Worm (Caenorhabditis elegans) whole organism, mixed stage, embryonic: ENCODE results near the gene T10C6.6.
A peak's percentile ranks its signal among the peaks of the same experiment; 100 is the strongest.

ENCODE experiments used
- bed-3 ChIP-seq: fragments of 200-800 bp; sonication (Bioruptor generic); optimal IDR thresholded peaks from 3 replicates; lab custom pipeline; 2018; ENCODE audit warnings: mild to moderate bottlenecking, missing genetic modification characterization, moderate library complexity, missing compliant biosample characterization
- blmp-1 ChIP-seq: fragments of 150-350 bp; optimal IDR thresholded peaks from 2 replicates; lab custom pipeline; 2014; ENCODE audit warnings: missing biosample characterization, missing genetic modification characterization
- ceh-39 ChIP-seq: fragments of 150-350 bp; optimal IDR thresholded peaks from 2 replicates; lab custom pipeline; 2014; ENCODE audit warnings: missing biosample characterization, missing genetic modification characterization
- ceh-43 ChIP-seq: fragments of 200-800 bp; sonication (Bioruptor generic); optimal IDR thresholded peaks from 2 replicates; lab custom pipeline; 2018; ENCODE audit warnings: mild to moderate bottlenecking, missing genetic modification characterization, moderate library complexity, missing compliant biosample characterization
- ceh-83 ChIP-seq: fragments of 200-800 bp; sonication (Bioruptor generic); optimal IDR thresholded peaks from 2 replicates; lab custom pipeline; 2018; ENCODE audit warnings: mild to moderate bottlenecking, missing genetic modification characterization, missing compliant biosample characterization
- ces-1 ChIP-seq: fragments of 150-350 bp; optimal IDR thresholded peaks from 2 replicates; lab custom pipeline; 2014; ENCODE audit warnings: missing biosample characterization, missing genetic modification reagents, missing genetic modification characterization
- cnd-1 ChIP-seq: fragments of 200-800 bp; sonication (Bioruptor generic); optimal IDR thresholded peaks from 2 replicates; lab custom pipeline; 2018; ENCODE audit warnings: mild to moderate bottlenecking, missing genetic modification characterization, missing compliant biosample characterization
- drap-1 ChIP-seq: fragments of 200-800 bp; sonication (Bioruptor generic); optimal IDR thresholded peaks from 3 replicates; lab custom pipeline; 2018; ENCODE audit warnings: mild to moderate bottlenecking, missing genetic modification characterization, missing compliant biosample characterization
- elt-3 ChIP-seq: fragments of 150-350 bp; optimal IDR thresholded peaks from 2 replicates; lab custom pipeline; 2014; ENCODE audit warnings: missing biosample characterization, missing genetic modification characterization
- flh-1 ChIP-seq: fragments of 200-800 bp; sonication (Bioruptor generic); optimal IDR thresholded peaks from 2 replicates; lab custom pipeline; 2018; ENCODE audit warnings: mild to moderate bottlenecking, missing genetic modification characterization, moderate library complexity, missing compliant biosample characterization
- ham-2 ChIP-seq: fragments of 200-800 bp; sonication (Bioruptor generic); optimal IDR thresholded peaks from 2 replicates; lab custom pipeline; 2018; ENCODE audit warnings: mild to moderate bottlenecking, missing genetic modification characterization, missing compliant biosample characterization
- hlh-1 ChIP-seq: fragments of 150-350 bp; optimal IDR thresholded peaks from 2 replicates; lab custom pipeline; 2014; ENCODE audit warnings: missing biosample characterization, missing genetic modification reagents, missing genetic modification characterization
- lin-13 ChIP-seq: fragments of 150-350 bp; optimal IDR thresholded peaks from 2 replicates; lab custom pipeline; 2014; ENCODE audit warnings: missing biosample characterization, missing genetic modification characterization
- lin-32 ChIP-seq: fragments of 200-800 bp; sonication (Bioruptor generic); optimal IDR thresholded peaks from 2 replicates; lab custom pipeline; 2018; ENCODE audit warnings: mild to moderate bottlenecking, missing genetic modification characterization, missing compliant biosample characterization
- lsy-2 ChIP-seq: fragments of 150-350 bp; optimal IDR thresholded peaks from 2 replicates; lab custom pipeline; 2014; ENCODE audit warnings: missing biosample characterization, missing genetic modification characterization
- mab-5 ChIP-seq: fragments of 150-350 bp; optimal IDR thresholded peaks from 2 replicates; lab custom pipeline; 2014; ENCODE audit warnings: missing biosample characterization, missing genetic modification characterization
- mep-1 ChIP-seq: fragments of 150-350 bp; optimal IDR thresholded peaks from 2 replicates; lab custom pipeline; 2017; ENCODE audit warnings: missing biosample characterization, missing genetic modification reagents, missing genetic modification characterization, inconsistent platforms
- mls-2 ChIP-seq: sonication (generic microtip); optimal IDR thresholded peaks from 2 replicates; lab custom pipeline; 2016; ENCODE audit warnings: mild to moderate bottlenecking, missing genetic modification characterization, moderate library complexity, missing compliant biosample characterization
- nhr-12 ChIP-seq: fragments of 150-350 bp; optimal IDR thresholded peaks from 2 replicates; lab custom pipeline; 2014; ENCODE audit warnings: missing biosample characterization, missing genetic modification characterization
- nhr-2 ChIP-seq: fragments of 150-350 bp; optimal IDR thresholded peaks from 2 replicates; lab custom pipeline; 2014; ENCODE audit warnings: missing biosample characterization, missing genetic modification characterization
- nhr-237 ChIP-seq: fragments of 150-350 bp; optimal IDR thresholded peaks from 2 replicates; lab custom pipeline; 2014; ENCODE audit warnings: missing biosample characterization, missing genetic modification characterization
- nhr-28 ChIP-seq: fragments of 150-350 bp; optimal IDR thresholded peaks from 2 replicates; lab custom pipeline; 2014; ENCODE audit warnings: missing biosample characterization, missing genetic modification characterization
- nhr-76 ChIP-seq: sonication (generic microtip); optimal IDR thresholded peaks from 2 replicates; lab custom pipeline; 2017; ENCODE audit warnings: missing biosample characterization, missing genetic modification characterization
- pha-4 ChIP-seq: fragments of 150-350 bp; optimal IDR thresholded peaks from 2 replicates; lab custom pipeline; 2018; ENCODE audit warnings: missing biosample characterization, missing genetic modification reagents, missing genetic modification characterization
- sem-2 ChIP-seq: fragments of 200-800 bp; sonication (Bioruptor generic); optimal IDR thresholded peaks from 2 replicates; lab custom pipeline; 2018; ENCODE audit warnings: mild to moderate bottlenecking, missing genetic modification characterization, missing compliant biosample characterization
- snpc-4 ChIP-seq: fragments of 150-350 bp; optimal IDR thresholded peaks from 2 replicates; lab custom pipeline; 2014; ENCODE audit warnings: missing biosample characterization, missing genetic modification characterization
- tbx-8 ChIP-seq: fragments of 200-800 bp; sonication (Bioruptor generic); optimal IDR thresholded peaks from 2 replicates; lab custom pipeline; 2018; ENCODE audit warnings: mild to moderate bottlenecking, missing genetic modification characterization, moderate library complexity, missing compliant biosample characterization
- unc-120 ChIP-seq: sonication (generic microtip); optimal IDR thresholded peaks from 2 replicates; lab custom pipeline; 2017; ENCODE audit warnings: missing genetic modification characterization, missing compliant biosample characterization; ENCODE audit not compliant: poor library complexity, severe bottlenecking
- unc-39 ChIP-seq: fragments of 150-350 bp; optimal IDR thresholded peaks from 2 replicates; lab custom pipeline; 2014; ENCODE audit warnings: missing biosample characterization, missing genetic modification characterization
- unc-62 ChIP-seq: fragments of 150-350 bp; optimal IDR thresholded peaks from 2 replicates; lab custom pipeline; 2014; ENCODE audit warnings: missing biosample characterization, missing genetic modification reagents, missing genetic modification characterization
- zip-8 ChIP-seq: fragments of 150-350 bp; optimal IDR thresholded peaks from 2 replicates; lab custom pipeline; 2014; ENCODE audit warnings: missing biosample characterization, missing genetic modification characterization
- ztf-11 ChIP-seq: fragments of 150-350 bp; optimal IDR thresholded peaks from 2 replicates; lab custom pipeline; 2014; ENCODE audit warnings: missing biosample characterization, missing genetic modification characterization

Gene T10C6.6

DNA sequence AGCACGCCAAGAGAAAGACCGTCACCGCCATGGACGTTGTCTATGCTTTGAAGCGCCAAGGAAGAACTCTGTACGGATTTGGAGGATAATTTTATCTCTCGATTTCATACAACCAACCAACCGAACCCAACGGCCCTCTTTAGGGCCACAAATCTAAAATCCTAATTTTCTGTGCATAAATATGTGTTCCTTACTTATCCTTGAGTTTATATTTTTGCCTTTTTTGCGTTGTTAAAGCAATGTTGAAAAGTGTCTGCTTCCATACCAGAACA is 18.6 kb downstream of the T10C6.6 start:
- TF ChIP-seq tbx-8 (no peak), snpc-4 (tag; lab: Kevin White, UChicago) (no peak), blmp-1 (no peak), nhr-2 (no peak), drap-1 (GFP tag; lab: Kevin White, UChicago) (no peak), ceh-83 (GFP tag; lab: Kevin White, UChicago) (no peak), nhr-237 (no peak), ces-1 (GFP tag; lab: Kevin White, UChicago) (no peak), nhr-76 (tag; lab: Kevin White, UChicago) (no peak), mep-1 (tag; lab: Kevin White, UChicago) (no peak), zip-8 (tag; lab: Kevin White, UChicago) (peak; percentile 24), sem-2 (GFP tag; lab: Kevin White, UChicago) (peak; percentile 9)

DNA sequence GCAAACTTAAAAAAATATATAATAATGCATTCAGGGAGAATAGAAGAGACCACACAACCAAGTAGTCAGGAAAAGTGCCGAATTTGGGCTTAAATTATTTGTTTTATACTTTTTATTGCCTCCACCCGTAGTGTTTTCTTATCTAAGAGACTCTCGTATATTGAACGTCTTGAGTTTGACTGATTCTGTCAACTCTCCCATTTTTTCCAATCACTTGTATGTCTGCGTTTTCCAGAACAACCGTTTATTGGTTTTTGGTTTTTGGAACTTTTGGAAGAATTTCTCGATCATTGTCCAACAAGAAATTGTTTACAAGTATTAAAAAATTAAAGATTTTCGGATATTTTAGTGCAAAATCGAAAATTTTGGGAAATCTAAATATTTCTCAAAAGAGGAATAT is 19.6 kb downstream of the T10C6.6 start:
- no peak for TF ChIP-seq nhr-2
- no peak for TF ChIP-seq unc-62 (GFP tag; lab: Kevin White, UChicago)
- TF ChIP-seq elt-3 (tag; lab: Kevin White, UChicago), result no peak
- no peak for TF ChIP-seq nhr-12 (tag; lab: Kevin White, UChicago)
- TF ChIP-seq snpc-4 (tag; lab: Kevin White, UChicago), result no peak

DNA sequence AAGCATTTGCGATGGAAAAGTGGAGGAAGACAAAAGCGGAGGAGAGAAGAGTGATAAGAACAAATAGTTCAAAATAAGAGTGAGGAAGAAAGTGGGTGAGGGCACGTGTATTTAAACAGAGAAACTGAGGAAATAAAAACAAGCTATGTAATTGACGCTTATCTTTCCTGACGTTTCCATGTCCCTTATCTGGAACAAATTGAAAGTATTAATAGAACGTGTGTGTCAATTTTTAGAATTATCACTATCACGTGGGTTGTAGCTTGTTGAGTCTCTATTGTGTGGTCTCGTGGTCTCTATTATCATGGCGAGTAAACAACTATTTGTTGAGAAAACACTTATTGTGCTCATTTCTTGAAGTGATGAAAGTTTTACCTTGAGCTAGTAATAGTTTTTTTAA is 21.7 kb downstream of the T10C6.6 start, which contains the start of gene T10C6.15:
T10C6.15 (minus strand) TSS at position 104 of the 400 bp plus-strand sequence.
- TF ChIP-seq nhr-76 (tag; lab: Kevin White, UChicago) (no peak), nhr-237 (no peak), ztf-11 (tag; lab: Kevin White, UChicago) (no peak), flh-1 (GFP tag; lab: Kevin White, UChicago) (no peak), lin-13 (no peak), sem-2 (GFP tag; lab: Kevin White, UChicago) (no peak), nhr-28 (tag; lab: Kevin White, UChicago) (no peak), cnd-1 (tag; lab: Kevin White, UChicago) (no peak), drap-1 (GFP tag; lab: Kevin White, UChicago) (no peak), pha-4 (no peak), elt-3 (tag; lab: Kevin White, UChicago) (no peak), unc-62 (GFP tag; lab: Kevin White, UChicago) (no peak), mls-2 (tag; lab: Kevin White, UChicago) (no peak), bed-3 (GFP tag; lab: Kevin White, UChicago) (no peak), ceh-39 (tag; lab: Kevin White, UChicago) (no peak), ham-2 (no peak), ceh-43 (GFP tag; lab: Kevin White, UChicago) (no peak), nhr-2 (no peak), lsy-2 (tag; lab: Kevin White, UChicago) (no peak)

DNA sequence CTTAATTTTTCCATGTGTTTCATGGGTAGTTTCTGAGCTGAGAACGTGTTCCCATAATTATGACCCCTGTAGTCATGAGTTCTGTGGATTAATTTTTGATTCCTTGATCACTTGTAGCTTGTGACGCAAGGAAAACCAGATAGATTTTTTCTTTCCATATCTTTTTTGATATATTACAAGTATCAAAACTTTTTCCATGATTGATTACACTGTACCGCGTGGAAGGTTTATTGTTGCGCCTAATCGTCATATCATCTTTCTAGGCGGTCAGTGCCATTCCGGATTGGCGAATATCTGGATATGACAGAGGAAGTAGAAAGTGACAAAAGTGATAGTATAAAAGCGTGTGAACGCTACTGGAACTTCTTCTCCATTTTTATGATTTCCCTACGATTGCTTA is 22.4 kb downstream of the T10C6.6 start, which contains the start of gene ZK285.2:
ZK285.2 (plus strand) TSS at position 301 of the 400 bp plus-strand sequence.
- TF ChIP-seq lin-32 (GFP tag; lab: Kevin White, UChicago), result no peak
- TF ChIP-seq flh-1 (GFP tag; lab: Kevin White, UChicago), result no peak
- no peak for TF ChIP-seq drap-1 (GFP tag; lab: Kevin White, UChicago)
- TF ChIP-seq ham-2, result no peak
- TF ChIP-seq nhr-28 (tag; lab: Kevin White, UChicago), result no peak
- TF ChIP-seq mab-5 (tag; lab: Kevin White, UChicago), result no peak
- no peak for TF ChIP-seq unc-62 (GFP tag; lab: Kevin White, UChicago)
- no peak for TF ChIP-seq hlh-1 (tag; lab: Kevin White, UChicago)

DNA sequence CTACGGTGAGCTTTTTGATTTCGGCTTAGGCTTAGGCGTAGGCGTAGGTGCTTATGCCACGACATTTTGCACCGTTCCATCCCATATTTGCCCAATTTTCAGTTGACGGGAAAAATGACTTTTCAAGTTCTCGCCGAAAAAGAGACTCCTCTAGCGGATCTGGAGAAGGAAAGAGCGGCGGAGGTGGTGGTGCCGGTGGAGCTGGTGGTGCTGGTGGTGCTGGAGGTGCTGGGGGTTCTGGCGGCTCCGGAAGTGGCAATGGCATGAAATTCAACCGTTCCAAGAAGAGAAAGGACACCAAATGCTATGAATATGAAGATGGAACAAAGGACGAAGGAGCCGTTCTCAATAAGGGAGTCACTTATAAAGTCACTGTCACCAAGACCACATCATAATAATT is 22.9 kb downstream of the T10C6.6 start:
- no peak for TF ChIP-seq unc-120 (tag; lab: Kevin White, UChicago)

DNA sequence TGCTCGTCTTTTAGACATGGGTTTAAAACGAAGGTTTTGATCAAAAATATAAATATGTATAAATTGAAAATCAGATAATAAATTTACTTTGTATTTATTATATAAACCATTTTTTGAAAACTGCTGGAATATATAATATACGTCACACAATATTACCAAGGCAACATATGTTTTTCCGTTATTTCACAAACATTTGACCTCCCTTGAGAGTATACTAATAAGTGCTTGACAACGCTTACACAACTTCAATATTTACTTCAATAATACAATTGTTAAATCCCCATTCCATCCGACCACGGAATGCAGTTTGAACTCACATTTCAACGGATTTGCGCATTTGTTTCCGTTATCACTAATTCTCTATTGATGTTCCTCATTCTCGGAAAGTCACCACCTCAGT is 23.4 kb downstream of the T10C6.6 start, which contains the start of gene str-198:
str-198 (plus strand) TSS at position 301 of the 400 bp plus-strand sequence.
- no peak for TF ChIP-seq unc-39 (tag; lab: Kevin White, UChicago)
